Worm (Caenorhabditis elegans): Measurements from ENCODE around the gene AH10.2.
"Not testable (repeated sequence)": the region's sequence is repeated elsewhere in the genome, so short reads cannot be mapped to it uniquely, and the experiment has no call there.

Gene AH10.2

ce11 chrV:14203809-14204208 lies 47.2 kb downstream of the AH10.2 start:
- TF ChIP-seq F33H1.4 (GFP tag; IDR thresholded peaks at IDR 0.05) (0 out of 2 replicates have a peak, but pooled peaks have one; percentile 12), ztf-18 (tag; optimal IDR thresholded peaks at IDR 0.05) (peak; percentile 7), mcd-1 (GFP tag; IDR thresholded peaks at IDR 0.05) (peak; percentile 73), egrh-3 (GFP tag; IDR thresholded peaks at IDR 0.05) (peak; percentile 71), dox-1 (GFP tag; IDR thresholded peaks at IDR 0.05) (peak; percentile 67), hmg-1.2 (GFP tag; IDR thresholded peaks at IDR 0.05) (0 out of 2 replicates have a peak, but pooled peaks have one; percentile 7)

- TF ChIP-seq sea-2 (GFP tag; IDR thresholded peaks at IDR 0.05); madf-3 (GFP tag; IDR thresholded peaks at IDR 0.05); tbx-9 (tag; optimal IDR thresholded peaks at IDR 0.05; ENCODE audit: borderline replicate concordance): not testable (repeated sequence)
These were observed 48.6 kb downstream of the AH10.2 start, which contains the start of gene T16A9.3 for ce11 chrV:14205214-14205613. TSS of gene T16A9.3 (plus strand) at chrV:14205514.
